Fruit fly (Drosophila melanogaster) whole organism: ENCODE results near the gene TfIIEbeta.

Source experiments
- CG8478 ChIP-seq: fragments of >200 bp; optimal IDR thresholded peaks from 2 replicates; lab custom pipeline; 2018; ENCODE audit warnings: inconsistent platforms
- EcR ChIP-seq, 2 experiments: fragments of >200 bp; optimal IDR thresholded peaks; 2 replicates each; lab custom pipeline; 2017; ENCODE audit warnings: missing biosample characterization in 2 of 2, missing genetic modification characterization in 2 of 2, missing genetic modification reagents in 2 of 2
- pan ChIP-seq: fragments of >200 bp; optimal IDR thresholded peaks from 2 replicates; lab custom pipeline; 2017
- psq ChIP-seq: fragments of >200 bp; optimal IDR thresholded peaks from 2 replicates; lab custom pipeline; 2017
- usp ChIP-seq: fragments of >200 bp; optimal IDR thresholded peaks from 2 replicates; lab custom pipeline; 2017; ENCODE audit warnings: missing biosample characterization, missing genetic modification characterization, mixed read lengths

- TF ChIP-seq usp (GFP tag; lab: Kevin White, UChicago) (no peak), CG8478 (lab: Kevin White, UChicago) (no peak), psq (no peak), pan (lab: Kevin White, UChicago) (no peak), EcR (GFP tag; optimal IDR thresholded peaks at IDR 0.05; lab: Kevin White, UChicago) (no peak)
Observed at dm6 chr3L:4261177-4261576, 25.7 kb upstream of the TfIIEbeta start.
